Fruit fly (Drosophila melanogaster): ENCODE measurements around the gene drongo.

The drongo gene

DNA sequence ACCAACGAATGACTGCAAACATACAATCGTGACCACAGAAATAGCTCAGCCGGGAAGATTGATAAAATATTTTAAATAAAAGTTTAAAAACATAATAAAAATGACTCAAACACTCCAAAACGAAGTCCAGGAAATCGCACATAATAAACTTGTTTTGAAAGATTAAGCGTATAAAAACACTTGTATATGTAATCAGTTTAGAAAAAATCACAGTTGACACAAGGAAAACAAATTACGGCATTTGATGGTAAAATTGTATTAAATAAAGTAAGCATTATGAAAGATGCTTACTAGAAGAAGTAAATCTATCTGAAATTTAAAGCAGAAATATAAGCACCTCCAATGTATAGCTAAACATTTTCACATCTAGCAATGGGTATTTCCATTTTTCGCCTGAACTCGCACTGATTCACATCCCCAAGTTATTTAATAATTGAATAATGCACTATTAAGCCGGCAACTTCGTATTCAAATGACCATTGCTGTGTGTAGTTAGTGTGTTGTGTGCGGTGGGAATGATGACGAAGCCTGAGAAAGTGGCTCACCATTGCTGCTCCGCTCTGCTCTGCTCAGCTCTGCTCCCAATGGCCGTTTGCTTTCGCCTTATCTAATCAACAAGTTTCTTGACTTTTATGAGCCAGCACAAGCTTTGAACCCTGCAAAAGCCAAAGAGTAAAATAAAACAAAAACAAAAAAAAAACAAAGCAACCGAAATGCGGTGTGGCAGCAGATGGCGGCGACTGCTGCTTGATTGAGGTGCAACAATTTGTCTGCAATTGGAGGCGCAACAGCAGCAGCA, 3.5 kb downstream of the drongo start:
- TF ChIP-seq dmrt93B (GFP tag; optimal IDR thresholded peaks at IDR 0.05) (peak; percentile 25), dl (GFP tag; optimal IDR thresholded peaks at IDR 0.05; ENCODE audit: insufficient read depth in 1 of 2, partially characterized antibody in 2 of 2) (no peak), Dfd (GFP tag; optimal IDR thresholded peaks at IDR 0.05) (no peak), Hr78 (GFP tag; optimal IDR thresholded peaks at IDR 0.05) (no peak), Myc (optimal IDR thresholded peaks at IDR 0.05) (no peak), CG9705 (GFP tag; optimal IDR thresholded peaks at IDR 0.05) (no peak), brk (GFP tag; optimal IDR thresholded peaks at IDR 0.05) (no peak), Rel (GFP tag; optimal IDR thresholded peaks at IDR 0.05) (no peak), Rel (tag; optimal IDR thresholded peaks at IDR 0.05) (no peak), psq (GFP tag; optimal IDR thresholded peaks at IDR 0.05) (peak; percentile 15), tai (GFP tag; optimal IDR thresholded peaks at IDR 0.05) (no peak), CG32264 (GFP tag; optimal IDR thresholded peaks at IDR 0.05) (no peak), dsf (GFP tag; optimal IDR thresholded peaks at IDR 0.05; ENCODE audit: borderline replicate concordance) (no peak), Hnf4 (GFP tag; optimal IDR thresholded peaks at IDR 0.05) (no peak), Dif (GFP tag; optimal IDR thresholded peaks at IDR 0.05; ENCODE audit: partially characterized antibody) (no peak), Vsx2 (GFP tag; optimal IDR thresholded peaks at IDR 0.05; ENCODE audit: partially characterized antibody) (no peak), sv (GFP tag; optimal IDR thresholded peaks at IDR 0.05) (no peak), woc (GFP tag; optimal IDR thresholded peaks at IDR 0.05) (peak; percentile 36), sage (GFP tag; optimal IDR thresholded peaks at IDR 0.05) (no peak), Hr83 (GFP tag; optimal IDR thresholded peaks at IDR 0.05; ENCODE audit: poor library complexity, severe bottlenecking) (no peak), N (GFP tag; optimal IDR thresholded peaks at IDR 0.05) (no peak), lola (GFP tag; optimal IDR thresholded peaks at IDR 0.05) (no peak), jim (GFP tag; optimal IDR thresholded peaks at IDR 0.05) (no peak), GATAd (GFP tag; optimal IDR thresholded peaks at IDR 0.05) (no peak), Jra (GFP tag; optimal IDR thresholded peaks at IDR 0.05) (no peak), br (GFP tag; optimal IDR thresholded peaks at IDR 0.05) (no peak), OdsH (GFP tag; optimal IDR thresholded peaks at IDR 0.05) (peak; percentile 41), Mio (GFP tag; optimal IDR thresholded peaks at IDR 0.05) (no peak), Sp1 (GFP tag; optimal IDR thresholded peaks at IDR 0.05) (peak; percentile 35), usp (GFP tag; optimal IDR thresholded peaks at IDR 0.05) (no peak), h (GFP tag; optimal IDR thresholded peaks at IDR 0.05) (peak; percentile 35), fru (GFP tag; optimal IDR thresholded peaks at IDR 0.05) (peak; percentile 17), foxo (GFP tag; optimal IDR thresholded peaks at IDR 0.05) (peak in 1 of 2 experiments; percentile 55), HLH106 (tag; optimal IDR thresholded peaks at IDR 0.05) (peak; percentile 25), pan (optimal IDR thresholded peaks at IDR 0.05) (no peak), ey (GFP tag; optimal IDR thresholded peaks at IDR 0.05) (peak; percentile 42), CrebA (GFP tag; optimal IDR thresholded peaks at IDR 0.05; ENCODE audit: borderline replicate concordance) (no peak), Abd-B (GFP tag; optimal IDR thresholded peaks at IDR 0.05) (no peak), rgr (GFP tag; optimal IDR thresholded peaks at IDR 0.05) (peak; percentile 42)

DNA sequence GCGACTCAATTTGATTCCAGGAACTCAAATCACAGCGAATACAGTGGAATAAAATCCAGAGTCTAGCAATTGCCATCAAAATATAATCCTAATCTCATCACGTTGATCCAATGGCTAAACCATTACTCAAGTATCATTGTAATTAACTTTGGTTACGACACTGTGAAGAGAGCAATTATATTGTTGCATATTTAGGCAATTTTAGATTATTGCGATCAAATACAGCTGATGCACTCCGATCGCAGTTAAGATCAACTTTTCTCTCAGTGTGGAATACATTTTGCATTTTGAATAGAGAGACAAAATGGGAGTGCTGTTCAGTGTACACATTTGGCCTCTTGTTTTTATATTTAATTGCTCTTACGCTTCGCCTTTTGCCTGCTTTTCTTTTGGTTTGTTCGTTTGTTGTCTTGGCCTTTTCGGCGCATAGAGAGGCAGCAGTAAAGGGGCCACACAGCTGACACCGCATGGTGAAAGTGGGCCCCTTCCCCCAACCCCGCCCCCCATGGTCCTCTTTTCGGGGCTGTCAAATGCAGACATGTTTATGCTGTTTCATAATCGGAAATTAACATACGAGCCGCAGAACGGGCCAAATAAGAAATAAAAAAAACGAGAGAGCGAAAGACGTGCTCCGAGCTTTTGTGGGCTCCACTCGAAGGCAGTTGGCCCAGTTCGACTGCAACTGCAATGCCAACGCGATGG, 4.6 kb downstream of the drongo start:
- TF ChIP-seq woc (GFP tag; optimal IDR thresholded peaks at IDR 0.05) (peak; percentile 23), GATAd (GFP tag; optimal IDR thresholded peaks at IDR 0.05) (no peak), h (GFP tag; optimal IDR thresholded peaks at IDR 0.05) (peak; percentile 30), HLH106 (tag; optimal IDR thresholded peaks at IDR 0.05) (peak; percentile 30), Hnf4 (GFP tag; optimal IDR thresholded peaks at IDR 0.05) (peak; percentile 42), Dif (GFP tag; optimal IDR thresholded peaks at IDR 0.05; ENCODE audit: partially characterized antibody) (no peak), OdsH (GFP tag; optimal IDR thresholded peaks at IDR 0.05) (peak; percentile 62), Vsx2 (GFP tag; optimal IDR thresholded peaks at IDR 0.05; ENCODE audit: partially characterized antibody) (no peak), dsf (GFP tag; optimal IDR thresholded peaks at IDR 0.05; ENCODE audit: borderline replicate concordance) (no peak), psq (GFP tag; optimal IDR thresholded peaks at IDR 0.05) (peak; percentile 44), N (GFP tag; optimal IDR thresholded peaks at IDR 0.05) (no peak), CG32264 (GFP tag; optimal IDR thresholded peaks at IDR 0.05) (no peak), Jra (GFP tag; optimal IDR thresholded peaks at IDR 0.05) (no peak), rgr (GFP tag; optimal IDR thresholded peaks at IDR 0.05) (peak; percentile 48), CrebA (GFP tag; optimal IDR thresholded peaks at IDR 0.05; ENCODE audit: borderline replicate concordance) (no peak), Mio (GFP tag; optimal IDR thresholded peaks at IDR 0.05) (no peak), Sp1 (GFP tag; optimal IDR thresholded peaks at IDR 0.05) (peak; percentile 27), foxo (GFP tag; optimal IDR thresholded peaks at IDR 0.05) (peak in 1 of 2 experiments; percentile 57), jim (GFP tag; optimal IDR thresholded peaks at IDR 0.05) (no peak), fru (GFP tag; optimal IDR thresholded peaks at IDR 0.05) (peak; percentile 52), Abd-B (GFP tag; optimal IDR thresholded peaks at IDR 0.05) (no peak), Hr78 (GFP tag; optimal IDR thresholded peaks at IDR 0.05) (no peak), Rel (GFP tag; optimal IDR thresholded peaks at IDR 0.05) (no peak), Rel (tag; optimal IDR thresholded peaks at IDR 0.05) (no peak), ey (GFP tag; optimal IDR thresholded peaks at IDR 0.05) (peak; percentile 59), br (GFP tag; optimal IDR thresholded peaks at IDR 0.05) (peak; percentile 63)

All from whole organism, wandering third instar larva.